Worm (Caenorhabditis elegans) whole organism, L4 larva: ENCODE data around the gene F40F8.12.

ENCODE experiments used
- aha-1 ChIP-seq: fragments of 150-350 bp; peaks from one replicate; lab custom pipeline; 2014; ENCODE audit warnings: missing biosample characterization, missing genetic modification characterization
- aly-2 ChIP-seq: sonication (generic microtip); optimal IDR thresholded peaks from 2 replicates; lab custom pipeline; 2018; ENCODE audit warnings: missing biosample characterization, missing genetic modification characterization
- attf-4 ChIP-seq: sonication (generic microtip); optimal IDR thresholded peaks from 3 replicates; lab custom pipeline; 2017; ENCODE audit warnings: missing biosample characterization, missing genetic modification characterization
- ces-1 ChIP-seq: fragments of 150-350 bp; sonication (generic microtip); optimal IDR thresholded peaks from 4 replicates; lab custom pipeline; 2014; ENCODE audit warnings: missing biosample characterization, missing genetic modification reagents, missing genetic modification characterization
- dmd-8 ChIP-seq: fragments of 200-800 bp; sonication (Bioruptor generic); IDR thresholded peaks from 2 replicates; pipeline ENCODE4 v1.3.6; 2022; ENCODE audit warnings: missing genetic modification characterization, missing compliant biosample characterization
- dve-1 ChIP-seq: sonication (generic microtip); optimal IDR thresholded peaks from 2 replicates; lab custom pipeline; 2017; ENCODE audit warnings: antibody characterized with exemption, mild to moderate bottlenecking, missing genetic modification characterization, missing compliant biosample characterization; ENCODE audit not compliant: insufficient read depth
- lsy-2 ChIP-seq, 2 experiments: fragments of 150-350 bp in 1 of 2; sonication (generic microtip) in 1 of 2; optimal IDR thresholded peaks; 2 replicates each; lab custom pipeline; 2014 to 2017; ENCODE audit warnings: missing biosample characterization in 2 of 2, missing genetic modification characterization in 2 of 2
- mdl-1 ChIP-seq, 2 experiments: fragments of 150-350 bp in 1 of 2; sonication (generic microtip) in 1 of 2; optimal IDR thresholded peaks; 2 replicates each; lab custom pipeline; 2014 to 2017; ENCODE audit warnings: missing biosample characterization in 2 of 2, missing genetic modification characterization in 2 of 2
- nhr-237 ChIP-seq: sonication (generic microtip); optimal IDR thresholded peaks from 2 replicates; lab custom pipeline; 2017; ENCODE audit warnings: missing biosample characterization, missing genetic modification characterization
- skn-1 ChIP-seq: fragments of 150-350 bp; optimal IDR thresholded peaks from 2 replicates; lab custom pipeline; 2014; ENCODE audit warnings: missing biosample characterization, missing genetic modification characterization
- unc-62 ChIP-seq, 3 experiments: fragments of 150-350 bp in 1 of 3; sonication (generic microtip); optimal IDR thresholded peaks in 2 of 3; peaks in 1 of 3; 1 replicate in 1 of 3; 2 replicates in 2 of 3; lab custom pipeline; 2014 to 2017; ENCODE audit warnings: missing biosample characterization in 3 of 3, missing genetic modification characterization in 3 of 3, missing genetic modification reagents in 3 of 3, missing genotype in 1 of 3

DNA sequence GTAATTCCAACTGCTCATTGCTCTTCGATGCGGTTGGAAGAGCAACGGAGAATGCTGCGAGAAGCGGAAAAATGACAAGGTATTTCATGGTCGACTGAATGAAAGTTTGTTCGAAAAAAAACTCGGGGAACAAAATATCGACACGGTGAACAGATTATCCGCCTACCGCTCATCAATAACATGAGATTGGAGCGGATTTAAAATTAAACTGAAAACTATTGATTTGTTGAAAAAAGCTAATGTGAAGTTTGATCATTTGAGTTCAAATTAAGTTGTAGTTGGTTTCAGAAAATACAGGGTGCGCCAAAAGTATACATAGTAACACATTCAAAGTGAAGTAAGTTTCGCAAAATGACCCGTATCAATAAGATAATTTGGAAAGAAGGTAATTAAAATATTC is 10.5 kb downstream of the F40F8.12 start, which contains the start of gene F40F8.4:
- TF ChIP-seq unc-62 (GFP tag; optimal IDR thresholded peaks at IDR 0.05 in 1 of 2; lab: Kevin White, UChicago) (no peak), unc-62 (tag; optimal IDR thresholded peaks at IDR 0.05; lab: Kevin White, UChicago) (no peak), attf-4 (tag; lab: Kevin White, UChicago) (no peak), ces-1 (GFP tag; lab: Kevin White, UChicago) (no peak), aha-1 (no peak), dve-1 (tag; lab: Kevin White, UChicago) (no peak), mdl-1 (tag; optimal IDR thresholded peaks at IDR 0.05; lab: Kevin White, UChicago) (no peak), skn-1 (no peak), lsy-2 (tag; optimal IDR thresholded peaks at IDR 0.05; lab: Kevin White, UChicago) (no peak), dmd-8 (GFP tag; lab: Robert Waterston, UW) (no peak), aly-2 (tag; lab: Kevin White, UChicago) (no peak), nhr-237 (no peak)
